Fruit fly (Drosophila melanogaster): ENCODE data around the gene TM9SF2.

TM9SF2 gene

DNA sequence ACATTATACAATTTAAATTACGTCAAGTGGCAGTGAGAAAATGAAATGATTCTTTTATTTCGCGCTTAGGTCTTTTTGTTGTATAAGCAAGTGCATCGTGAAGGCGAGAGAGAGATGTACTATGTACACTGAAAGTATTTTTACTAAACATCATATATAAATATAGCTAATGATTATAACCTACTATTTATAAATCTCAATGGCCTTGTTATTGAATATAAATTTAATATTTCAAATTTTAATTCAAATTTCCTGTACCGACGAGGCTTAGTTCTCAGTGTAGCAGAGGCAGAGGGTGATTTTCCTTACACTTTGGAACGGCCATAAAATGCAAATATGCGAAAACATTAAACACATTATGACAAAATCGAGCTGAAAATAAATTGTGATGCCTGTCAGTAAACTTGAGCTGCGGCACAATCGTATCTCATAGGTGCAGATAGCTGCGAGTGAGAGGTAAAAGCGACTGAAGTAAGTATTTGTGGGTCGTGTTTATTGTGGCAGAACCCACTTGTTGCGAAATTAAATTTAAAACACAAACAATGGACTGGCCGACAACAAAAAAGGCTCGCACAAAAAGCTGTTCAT, 27.9 kb upstream of the TM9SF2 start:
- TF ChIP-seq Ets98B (GFP tag; IDR thresholded peaks at IDR 0.05) (peak; percentile 65), Snoo (tag; optimal IDR thresholded peaks at IDR 0.05) (peak; percentile 78), CG9948 (tag; optimal IDR thresholded peaks at IDR 0.05) (peak; percentile 75), CG8159 (tag; optimal IDR thresholded peaks at IDR 0.05) (peak; percentile 83), CG12605 (GFP tag; IDR thresholded peaks at IDR 0.05) (peak; percentile 79), CG14655 (GFP tag; optimal IDR thresholded peaks at IDR 0.05) (peak; percentile 73), Pif1B (GFP tag; optimal IDR thresholded peaks at IDR 0.05) (peak; percentile 73), CG34367 (tag; optimal IDR thresholded peaks at IDR 0.05) (peak; percentile 49), CG13204 (GFP tag; optimal IDR thresholded peaks at IDR 0.05) (no peak), gl (tag; optimal IDR thresholded peaks at IDR 0.05) (peak; percentile 28), CG4496 (GFP tag; IDR thresholded peaks at IDR 0.05) (peak; percentile 76), CG17806 (tag; optimal IDR thresholded peaks at IDR 0.05) (peak; percentile 72), CG10348 (GFP tag; IDR thresholded peaks at IDR 0.05) (no peak), CG32121 (GFP tag; IDR thresholded peaks at IDR 0.05) (peak; percentile 77), CG15710 (tag; optimal IDR thresholded peaks at IDR 0.05) (peak; percentile 77), fd96Ca (GFP tag; IDR thresholded peaks at IDR 0.05) (peak; percentile 35; the same call in 1 of the 3 replicates), rn (GFP tag; IDR thresholded peaks at IDR 0.05) (0 out of 2 replicates have a peak, but pooled peaks have one; percentile 44), CG8301 (tag; optimal IDR thresholded peaks at IDR 0.05) (peak; percentile 62), D1 (tag; optimal IDR thresholded peaks at IDR 0.05) (no peak), Pif1A (GFP tag; optimal IDR thresholded peaks at IDR 0.05) (peak; percentile 74), EcR (GFP tag; optimal IDR thresholded peaks at IDR 0.05) (no peak)

DNA sequence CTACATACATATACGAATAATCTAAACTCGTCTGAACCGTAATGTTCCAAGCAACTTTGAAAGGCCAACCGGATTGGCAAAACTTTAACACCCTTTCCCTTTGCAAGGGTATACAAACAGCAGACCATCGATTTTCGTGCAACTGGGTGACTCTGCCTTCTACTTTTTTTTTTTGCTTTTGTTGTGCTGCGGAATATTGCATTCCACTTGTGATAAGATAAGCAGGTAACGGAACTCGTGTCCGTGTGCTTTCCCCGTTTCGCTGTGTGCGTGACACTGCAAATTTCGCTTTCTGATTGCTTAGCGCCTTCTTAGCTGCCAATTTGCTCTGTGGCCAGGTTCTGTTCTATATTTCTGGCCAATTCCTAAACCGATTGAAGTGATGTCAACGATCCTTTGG, 26.8 kb upstream of the TM9SF2 start:
- TF ChIP-seq CG9948 (tag; optimal IDR thresholded peaks at IDR 0.05) (no peak), fd96Ca (GFP tag; IDR thresholded peaks at IDR 0.05) (no peak), Pif1B (GFP tag; optimal IDR thresholded peaks at IDR 0.05) (no peak), CG17806 (tag; optimal IDR thresholded peaks at IDR 0.05) (no peak), Snoo (tag; optimal IDR thresholded peaks at IDR 0.05) (no peak), Pif1A (GFP tag; optimal IDR thresholded peaks at IDR 0.05) (no peak), Ets98B (GFP tag; IDR thresholded peaks at IDR 0.05) (no peak), CG12605 (GFP tag; IDR thresholded peaks at IDR 0.05) (no peak), CG14655 (GFP tag; optimal IDR thresholded peaks at IDR 0.05) (no peak), gl (tag; optimal IDR thresholded peaks at IDR 0.05) (no peak), D1 (tag; optimal IDR thresholded peaks at IDR 0.05) (no peak), CG4496 (GFP tag; IDR thresholded peaks at IDR 0.05) (no peak), CG13204 (GFP tag; optimal IDR thresholded peaks at IDR 0.05) (no peak), CG10348 (GFP tag; IDR thresholded peaks at IDR 0.05) (no peak)

DNA sequence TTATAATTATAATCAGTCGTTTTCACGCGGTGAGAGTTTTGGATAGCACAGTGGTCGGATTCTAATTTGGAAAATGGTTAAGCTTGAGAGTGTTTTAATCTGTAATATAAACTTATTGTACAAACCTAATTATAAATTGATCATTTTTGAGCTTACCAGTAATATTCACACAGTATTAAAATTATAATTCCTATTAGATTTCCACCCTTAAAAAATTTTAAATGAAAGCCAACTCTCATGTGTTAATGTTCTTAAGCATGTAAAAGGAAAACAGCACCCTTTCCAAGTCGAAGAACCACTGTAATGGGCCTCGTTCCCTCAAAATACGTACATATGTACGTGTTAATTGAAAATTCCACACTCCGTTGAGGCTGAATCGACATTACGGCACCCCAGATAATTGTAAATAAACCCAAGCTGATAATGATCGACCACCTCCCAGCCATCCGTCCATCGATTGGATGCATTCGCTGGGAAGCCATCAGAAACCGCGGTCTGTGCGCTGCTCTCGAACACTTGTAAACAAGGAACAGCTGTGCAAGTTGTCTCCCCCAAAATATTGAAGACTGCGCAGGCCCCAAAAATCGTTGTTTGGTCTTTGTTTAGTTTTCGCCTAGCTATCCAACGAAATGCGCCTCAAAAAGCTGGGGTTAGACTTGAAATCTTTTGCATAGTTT, 25.8 kb upstream of the TM9SF2 start:
- TF ChIP-seq gl (tag; optimal IDR thresholded peaks at IDR 0.05), result no peak
- no peak for TF ChIP-seq fd96Ca (GFP tag; IDR thresholded peaks at IDR 0.05)
- TF ChIP-seq CG34367 (tag; optimal IDR thresholded peaks at IDR 0.05), result no peak
- TF ChIP-seq CG14655 (GFP tag; optimal IDR thresholded peaks at IDR 0.05), result peak; percentile 8
- TF ChIP-seq Pif1A (GFP tag; optimal IDR thresholded peaks at IDR 0.05), result no peak
- no peak for TF ChIP-seq CG32121 (GFP tag; IDR thresholded peaks at IDR 0.05)
- no peak for TF ChIP-seq CG10348 (GFP tag; IDR thresholded peaks at IDR 0.05)
- TF ChIP-seq EcR (GFP tag; optimal IDR thresholded peaks at IDR 0.05), result no peak
- peak; percentile 3 for TF ChIP-seq CG17806 (tag; optimal IDR thresholded peaks at IDR 0.05)
- no peak for TF ChIP-seq Pif1B (GFP tag; optimal IDR thresholded peaks at IDR 0.05)
- TF ChIP-seq CG8301 (tag; optimal IDR thresholded peaks at IDR 0.05), result peak; percentile 33
- no peak for TF ChIP-seq D1 (tag; optimal IDR thresholded peaks at IDR 0.05)
- peak; percentile 7 for TF ChIP-seq CG15710 (tag; optimal IDR thresholded peaks at IDR 0.05)
- TF ChIP-seq CG4496 (GFP tag; IDR thresholded peaks at IDR 0.05), result no peak
- no peak for TF ChIP-seq CG13204 (GFP tag; optimal IDR thresholded peaks at IDR 0.05)
- peak; percentile 60 for TF ChIP-seq Snoo (tag; optimal IDR thresholded peaks at IDR 0.05)
- no peak for TF ChIP-seq CG9948 (tag; optimal IDR thresholded peaks at IDR 0.05)
- no peak for TF ChIP-seq Ets98B (GFP tag; IDR thresholded peaks at IDR 0.05)
- TF ChIP-seq CG8159 (tag; optimal IDR thresholded peaks at IDR 0.05), result peak; percentile 16
- no peak for TF ChIP-seq rn (GFP tag; IDR thresholded peaks at IDR 0.05)
- TF ChIP-seq CG12605 (GFP tag; IDR thresholded peaks at IDR 0.05), result no peak

dm6 chr2L:20758847-20759465, 24.8 kb upstream of the TM9SF2 start:
- TF ChIP-seq CG12605 (GFP tag; IDR thresholded peaks at IDR 0.05), result peak; percentile 75; the same call in 1 of the 2 replicates
- peak; percentile 60 for TF ChIP-seq D1 (tag; optimal IDR thresholded peaks at IDR 0.05)
- peak; percentile 93 for TF ChIP-seq CG8301 (tag; optimal IDR thresholded peaks at IDR 0.05)
- TF ChIP-seq Ets98B (GFP tag; IDR thresholded peaks at IDR 0.05), result peak; percentile 77
- TF ChIP-seq rn (GFP tag; IDR thresholded peaks at IDR 0.05), result peak; percentile 46; the same call in 1 of the 2 replicates
- peak; percentile 90 for TF ChIP-seq CG4496 (GFP tag; IDR thresholded peaks at IDR 0.05)
- TF ChIP-seq CG8159 (tag; optimal IDR thresholded peaks at IDR 0.05), result peak; percentile 74
- TF ChIP-seq CG32121 (GFP tag; IDR thresholded peaks at IDR 0.05), result peak; percentile 77
- TF ChIP-seq CG10348 (GFP tag; IDR thresholded peaks at IDR 0.05), result peak; percentile 12; the same call in 1 of the 2 replicates
- TF ChIP-seq fd96Ca (GFP tag; IDR thresholded peaks at IDR 0.05), result peak; percentile 77
- peak; percentile 46 for TF ChIP-seq CG15710 (tag; optimal IDR thresholded peaks at IDR 0.05)
- TF ChIP-seq Pif1B (GFP tag; optimal IDR thresholded peaks at IDR 0.05), result peak; percentile 32
- no peak for TF ChIP-seq CG13204 (GFP tag; optimal IDR thresholded peaks at IDR 0.05)
- peak; percentile 75 for TF ChIP-seq Pif1A (GFP tag; optimal IDR thresholded peaks at IDR 0.05)
- peak; percentile 76 for TF ChIP-seq CG9948 (tag; optimal IDR thresholded peaks at IDR 0.05)
- peak; percentile 94 for TF ChIP-seq CG14655 (GFP tag; optimal IDR thresholded peaks at IDR 0.05)
- no peak for TF ChIP-seq gl (tag; optimal IDR thresholded peaks at IDR 0.05)
- no peak for TF ChIP-seq EcR (GFP tag; optimal IDR thresholded peaks at IDR 0.05)
- no peak for TF ChIP-seq CG34367 (tag; optimal IDR thresholded peaks at IDR 0.05)
- peak; percentile 77 for TF ChIP-seq CG17806 (tag; optimal IDR thresholded peaks at IDR 0.05)
- peak; percentile 32 for TF ChIP-seq Snoo (tag; optimal IDR thresholded peaks at IDR 0.05)
